Fruit fly (Drosophila melanogaster): ENCODE results near the gene CG42716.

DNA sequence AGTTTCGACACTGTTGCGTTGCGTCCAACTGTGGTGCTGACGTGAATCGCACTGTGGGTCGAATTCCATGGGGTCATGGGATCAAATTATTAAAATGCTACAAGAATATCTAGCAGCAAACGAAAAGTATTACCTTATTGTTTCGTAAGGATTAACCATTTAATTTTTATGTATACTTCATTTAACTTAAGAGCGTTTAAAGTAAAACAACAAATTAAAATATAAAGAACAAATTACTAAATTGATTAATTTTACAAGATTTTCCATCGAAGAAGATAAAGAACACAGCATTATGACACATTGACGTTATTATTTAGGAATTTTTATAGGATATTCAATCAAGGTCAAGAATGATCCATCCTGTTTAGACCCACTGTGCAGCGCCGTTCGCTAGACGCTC lies 20.5 kb downstream of the CG42716 start:
- TF ChIP-seq CG8478 (optimal IDR thresholded peaks at IDR 0.05) (no peak), CTCF (optimal IDR thresholded peaks at IDR 0.05) (no peak)

Measured in S2 (cell line).